Worm (Caenorhabditis elegans): ENCODE measurements around the gene R155.3.

DNA sequence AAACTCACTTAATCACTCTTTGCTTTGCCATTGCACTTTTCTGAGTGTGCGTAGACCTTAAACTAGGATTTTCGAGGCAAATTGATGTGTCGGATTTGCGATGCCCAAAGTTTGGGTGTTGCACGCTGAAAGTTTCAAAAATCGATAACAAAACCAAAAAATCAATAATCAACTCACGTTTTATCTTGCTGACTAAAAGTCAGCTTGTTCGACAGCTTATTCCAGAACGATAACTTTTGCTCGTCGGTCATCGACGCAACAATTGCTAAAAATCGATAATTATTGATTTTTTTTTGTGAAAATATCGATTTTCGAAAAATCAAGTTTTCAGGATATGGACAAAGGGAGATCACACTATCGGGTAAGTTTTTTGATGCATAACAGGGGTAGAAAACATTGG is 36.0 kb upstream of the R155.3 start:
- TF ChIP-seq sem-4 (tag; optimal IDR thresholded peaks at IDR 0.05) (no peak), nhr-6 (tag; optimal IDR thresholded peaks at IDR 0.05) (no peak)

Measured in whole organism, L2 larva.